ENCODE assay signal across 3 fruit fly cellular contexts in genomic region chrX:17093431-17093830, dm6.
A peak's percentile ranks its signal among the peaks of the same experiment; 100 is the strongest.
TF ChIP-seq lines count a peak whose summit lies in the region.

No protein-coding gene starts in this region.

- TF ChIP-seq CTCF in whole organism, embryonic (GFP tag; optimal IDR thresholded peaks at IDR 0.05; lab: Kevin White, UChicago): no peak

TF ChIP-seq in whole organism, embryonic, 481 proteins besides CTCF, POLR2A, EP300 and RAD21 (continues in another document):
- TF ChIP-seq D19B (GFP tag; optimal IDR thresholded peaks at IDR 0.05; lab: Kevin White, UChicago) (peak; percentile 50), CG33557 (GFP tag; optimal IDR thresholded peaks at IDR 0.05; lab: Kevin White, UChicago) (no peak), Gug (GFP tag; IDR thresholded peaks at IDR 0.05; lab: Robert Waterston, UW) (no peak), Dip3 (GFP tag; optimal IDR thresholded peaks at IDR 0.05; lab: Kevin White, UChicago) (no peak), CG10462 (GFP tag; optimal IDR thresholded peaks at IDR 0.05; lab: Kevin White, UChicago) (no peak), Eip74EF (GFP tag; optimal IDR thresholded peaks at IDR 0.05; lab: Kevin White, UChicago) (no peak), lmd (GFP tag; IDR thresholded peaks at IDR 0.05; lab: Robert Waterston, UW) (peak; percentile 9; the same call in 1 of the 2 replicates), HLH54F (GFP tag; optimal IDR thresholded peaks at IDR 0.05; lab: Kevin White, UChicago) (no peak), org-1 (GFP tag; optimal IDR thresholded peaks at IDR 0.05; lab: Kevin White, UChicago) (no peak), az2 (GFP tag; optimal IDR thresholded peaks at IDR 0.05; lab: Kevin White, UChicago) (no peak), CG1602 (GFP tag; optimal IDR thresholded peaks at IDR 0.05; lab: Kevin White, UChicago) (no peak), klu (GFP tag; IDR thresholded peaks at IDR 0.05; lab: Robert Waterston, UW) (no peak), gro (GFP tag; optimal IDR thresholded peaks at IDR 0.05; lab: Kevin White, UChicago) (no peak), Poxn (GFP tag; IDR thresholded peaks at IDR 0.05; lab: Robert Waterston, UW) (no peak), CG12391 (tag; optimal IDR thresholded peaks at IDR 0.05; lab: Kevin White, UChicago) (no peak), CG7987 (GFP tag; optimal IDR thresholded peaks at IDR 0.05; lab: Kevin White, UChicago) (no peak), CG8290 (GFP tag; optimal IDR thresholded peaks at IDR 0.05; lab: Kevin White, UChicago) (no peak), CG8290 (tag; optimal IDR thresholded peaks at IDR 0.05; lab: Kevin White, UChicago) (no peak), Rfx (GFP tag; IDR thresholded peaks at IDR 0.05; lab: Robert Waterston, UW) (0 out of 2 replicates have a peak, but pooled peaks have one; percentile 16), CG10366 (GFP tag; IDR thresholded peaks at IDR 0.05; lab: Robert Waterston, UW) (peak; percentile 11; the same call in 1 of the 2 replicates), crol (GFP tag; IDR thresholded peaks at IDR 0.05; lab: Robert Waterston, UW) (peak; percentile 62), bsh (GFP tag; optimal IDR thresholded peaks at IDR 0.05; lab: Kevin White, UChicago) (no peak), run (tag; optimal IDR thresholded peaks at IDR 0.05; lab: Kevin White, UChicago) (no peak), CG15479 (GFP tag; optimal IDR thresholded peaks at IDR 0.05; lab: Kevin White, UChicago) (no peak), chm (GFP tag; IDR thresholded peaks at IDR 0.05; lab: Robert Waterston, UW) (no peak), repo (GFP tag; optimal IDR thresholded peaks at IDR 0.05; lab: Kevin White, UChicago) (no peak), wdn (GFP tag; IDR thresholded peaks at IDR 0.05; lab: Robert Waterston, UW) (no peak), dysf (GFP tag; IDR thresholded peaks at IDR 0.05; lab: Robert Waterston, UW) (no peak), ftz-f1 (GFP tag; optimal IDR thresholded peaks at IDR 0.05; lab: Kevin White, UChicago) (peak; percentile 1), Med (GFP tag; lab: Kevin White, UChicago) (peak; percentile 71), CG7963 (GFP tag; IDR thresholded peaks at IDR 0.05; lab: Robert Waterston, UW; ENCODE audit: partially characterized antibody) (no peak), pfk (GFP tag; optimal IDR thresholded peaks at IDR 0.05; lab: Kevin White, UChicago) (no peak)

TF ChIP-seq in whole organism, prepupa, 60 proteins besides CTCF, POLR2A, EP300 and RAD21:
- TF ChIP-seq CG3032 (tag; optimal IDR thresholded peaks at IDR 0.05; lab: Kevin White, UChicago) (no peak), CG6276 (GFP tag; optimal IDR thresholded peaks at IDR 0.05; lab: Kevin White, UChicago) (no peak), esn (GFP tag; optimal IDR thresholded peaks at IDR 0.05; lab: Kevin White, UChicago) (no peak), cyc (GFP tag; optimal IDR thresholded peaks at IDR 0.05; lab: Kevin White, UChicago) (peak; percentile 17), pdm3 (GFP tag; optimal IDR thresholded peaks at IDR 0.05; lab: Kevin White, UChicago) (no peak), Smox (GFP tag; optimal IDR thresholded peaks at IDR 0.05; lab: Kevin White, UChicago) (no peak), CG7368 (GFP tag; optimal IDR thresholded peaks at IDR 0.05; lab: Kevin White, UChicago) (no peak), CG6854 (GFP tag; optimal IDR thresholded peaks at IDR 0.05; lab: Kevin White, UChicago) (no peak), CG11294 (GFP tag; IDR thresholded peaks at IDR 0.05; lab: Robert Waterston, UW) (no peak), CG10669 (GFP tag; optimal IDR thresholded peaks at IDR 0.05; lab: Kevin White, UChicago) (no peak), svp (GFP tag; lab: Kevin White, UChicago) (peak; percentile 55), fkh (GFP tag; optimal IDR thresholded peaks at IDR 0.05; lab: Kevin White, UChicago) (no peak)

TF ChIP-seq in whole organism, pupa, 21 proteins besides CTCF, POLR2A, EP300 and RAD21:
- TF ChIP-seq gl (tag; optimal IDR thresholded peaks at IDR 0.05; lab: Kevin White, UChicago): no peak
- no peak for TF ChIP-seq Snoo (tag; optimal IDR thresholded peaks at IDR 0.05; lab: Kevin White, UChicago)
- TF ChIP-seq CG10348 (GFP tag; IDR thresholded peaks at IDR 0.05; lab: Robert Waterston, UW): no peak
- TF ChIP-seq CG8159 (tag; optimal IDR thresholded peaks at IDR 0.05; lab: Kevin White, UChicago): no peak
- TF ChIP-seq CG4496 (GFP tag; IDR thresholded peaks at IDR 0.05; lab: Robert Waterston, UW): 0 out of 3 replicates have a peak, but pooled peaks have one; percentile 22
- TF ChIP-seq fd96Ca (GFP tag; IDR thresholded peaks at IDR 0.05; lab: Robert Waterston, UW): peak; percentile 17; the same call in 1 of the 3 replicates
